Worm (Caenorhabditis elegans): ENCODE data around the gene nhr-167.

nhr-167 gene

DNA sequence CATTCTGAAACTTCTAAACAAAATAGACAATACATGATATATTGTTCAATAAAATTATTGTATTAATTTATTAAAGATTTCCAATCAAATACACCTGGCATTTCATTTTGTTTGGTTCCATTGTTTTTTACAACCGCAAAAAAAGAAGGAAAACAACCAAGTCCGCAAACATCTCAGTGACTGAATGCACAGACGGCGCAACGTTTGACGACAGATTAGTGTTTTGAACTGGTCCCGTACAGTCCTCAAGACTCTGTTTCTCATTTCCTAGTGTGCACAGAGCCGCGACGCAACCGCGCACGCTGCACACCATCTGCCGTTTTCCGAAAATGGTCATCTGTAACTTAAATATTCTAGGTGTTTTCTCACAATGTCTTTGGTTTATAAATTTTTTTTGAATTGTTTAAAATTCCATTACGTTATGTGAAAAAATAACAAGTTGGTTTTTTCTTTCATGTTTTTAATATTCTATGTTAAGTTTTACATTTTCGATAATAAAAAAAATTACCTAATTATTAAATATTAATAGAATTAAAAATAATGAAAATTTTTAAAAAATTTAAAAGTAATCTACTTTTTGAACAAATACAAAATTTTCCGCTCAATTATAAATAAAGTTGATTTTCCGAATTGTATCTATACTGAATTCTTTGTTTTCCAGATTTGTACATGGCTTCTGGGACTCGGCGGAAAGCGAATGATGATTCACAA lies 33.5 kb downstream of the nhr-167 start, which contains the start of gene lsd-1:
TSS of gene lsd-1 (plus strand) at position 661 of the 711 bp plus-strand sequence.
- TF ChIP-seq tbx-11 (GFP tag; IDR thresholded peaks at IDR 0.05) (no peak), flt-1 (GFP tag; IDR thresholded peaks at IDR 0.05) (no peak), hmbx-1 (tag; optimal IDR thresholded peaks at IDR 0.05) (no peak), scrt-1 (GFP tag; IDR thresholded peaks at IDR 0.05) (no peak), hmg-4 (GFP tag; optimal IDR thresholded peaks at IDR 0.05) (peak; percentile 7), pes-1 (GFP tag; IDR thresholded peaks at IDR 0.05) (no peak)

DNA sequence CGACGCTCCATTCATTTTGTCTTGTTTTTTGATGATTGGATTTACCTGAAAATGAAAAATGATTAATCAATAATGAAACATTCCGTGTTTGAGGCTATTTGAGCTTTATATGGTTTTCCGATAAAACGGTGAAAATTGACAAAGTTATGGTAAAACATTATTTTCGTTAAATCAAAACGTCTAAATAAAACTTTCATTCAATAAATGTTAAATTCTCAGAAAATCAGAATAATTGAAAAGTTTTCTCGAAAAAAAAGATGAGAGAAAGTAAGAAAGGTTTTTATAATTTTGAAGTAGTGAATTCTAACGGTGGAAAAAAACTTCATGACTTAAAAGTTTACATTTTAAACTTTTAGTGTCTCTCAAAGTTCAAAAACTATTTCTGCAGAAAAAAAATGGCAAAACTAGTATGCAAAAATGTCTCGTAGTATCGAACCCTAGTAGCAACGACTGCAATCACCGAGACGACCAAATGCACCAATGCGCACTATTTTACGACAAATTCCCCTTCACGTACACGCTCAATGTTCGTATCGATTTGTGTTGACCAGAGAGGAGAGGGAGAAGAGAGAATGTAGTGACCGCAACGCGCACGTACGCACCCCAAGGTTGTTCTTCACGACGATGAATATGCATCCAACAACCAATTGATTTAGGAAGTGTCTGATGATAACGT lies 35.0 kb downstream of the nhr-167 start, which contains the start of gene nfya-1:
TSS of gene nfya-1 (minus strand) at position 51 of the 676 bp plus-strand sequence.
- TF ChIP-seq flt-1 (GFP tag; IDR thresholded peaks at IDR 0.05) (no peak), F13C5.2 (tag; optimal IDR thresholded peaks at IDR 0.05) (peak; percentile 9)

DNA sequence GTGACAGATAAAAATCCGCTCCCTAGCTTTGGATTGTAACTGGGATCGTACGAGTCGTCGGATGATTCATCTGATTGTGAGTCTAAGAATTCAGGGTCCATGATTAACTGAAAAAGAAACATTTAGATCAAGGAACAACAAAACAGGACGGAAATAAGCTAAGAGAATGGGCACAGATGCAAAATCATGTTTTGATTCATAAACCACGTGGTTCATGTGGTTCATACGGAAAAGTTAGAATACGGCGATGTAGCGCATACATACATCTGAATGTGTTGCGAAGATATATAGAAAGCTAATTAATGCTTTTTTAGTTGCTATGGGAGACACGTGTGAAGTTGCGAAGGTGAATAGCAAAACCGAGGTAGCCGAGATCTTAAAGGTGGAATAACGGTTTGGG lies 39.9 kb downstream of the nhr-167 start, which contains the start of gene F55G7.3:
TSS of gene F55G7.3 (minus strand) at position 101 of the 400 bp plus-strand sequence.
- TF ChIP-seq F13C5.2 (tag; optimal IDR thresholded peaks at IDR 0.05) (no peak), hmbx-1 (tag; optimal IDR thresholded peaks at IDR 0.05) (no peak), B0310.2 (tag; optimal IDR thresholded peaks at IDR 0.05) (no peak), sea-1 (GFP tag; conservative IDR thresholded peaks at IDR 0.05) (no peak), ama-1 (optimal IDR thresholded peaks at IDR 0.05) (no peak), ets-7 (tag; optimal IDR thresholded peaks at IDR 0.05) (no peak), pes-1 (GFP tag; IDR thresholded peaks at IDR 0.05) (no peak), hmg-4 (GFP tag; optimal IDR thresholded peaks at IDR 0.05) (no peak), aly-1 (tag; optimal IDR thresholded peaks at IDR 0.05) (no peak), tra-4 (tag; optimal IDR thresholded peaks at IDR 0.05) (no peak), scrt-1 (GFP tag; IDR thresholded peaks at IDR 0.05) (no peak), ceh-36 (tag; optimal IDR thresholded peaks at IDR 0.05) (no peak), tbx-37 (GFP tag; conservative IDR thresholded peaks at IDR 0.05) (no peak), ceh-13 (GFP tag; optimal IDR thresholded peaks at IDR 0.05) (no peak), flt-1 (GFP tag; IDR thresholded peaks at IDR 0.05) (no peak), hnd-1 (tag; optimal IDR thresholded peaks at IDR 0.05) (no peak), tbx-11 (GFP tag; IDR thresholded peaks at IDR 0.05) (no peak)

DNA sequence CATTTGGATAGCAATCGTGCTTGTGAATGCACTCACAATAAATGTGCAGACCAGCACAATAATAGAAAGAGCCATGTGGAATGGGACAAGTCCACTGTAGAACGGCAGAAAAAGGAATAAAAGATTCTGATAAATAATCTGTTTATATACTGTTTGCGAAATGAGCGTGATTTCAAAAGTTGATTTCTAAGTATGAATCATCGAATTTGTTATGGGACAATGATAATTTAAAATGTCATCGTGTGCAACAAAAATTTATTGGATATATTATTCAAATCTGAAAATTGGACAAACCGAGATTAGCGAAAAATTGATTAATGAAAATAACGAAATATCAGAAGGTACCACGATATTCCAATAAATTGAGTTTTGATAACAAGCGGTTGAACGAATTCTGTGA lies 43.1 kb downstream of the nhr-167 start, which contains the start of gene F55G7.5:
TSS of gene F55G7.5 (minus strand) at position 101 of the 400 bp plus-strand sequence.
- TF ChIP-seq hmbx-1 (tag; optimal IDR thresholded peaks at IDR 0.05): no peak
- TF ChIP-seq aly-1 (tag; optimal IDR thresholded peaks at IDR 0.05): no peak
- no peak for TF ChIP-seq B0310.2 (tag; optimal IDR thresholded peaks at IDR 0.05)
- TF ChIP-seq hmg-4 (GFP tag; optimal IDR thresholded peaks at IDR 0.05): no peak
- no peak for TF ChIP-seq flt-1 (GFP tag; IDR thresholded peaks at IDR 0.05)
- no peak for TF ChIP-seq tbx-11 (GFP tag; IDR thresholded peaks at IDR 0.05)
- TF ChIP-seq ceh-13 (GFP tag; optimal IDR thresholded peaks at IDR 0.05): no peak
- TF ChIP-seq sea-1 (GFP tag; conservative IDR thresholded peaks at IDR 0.05): no peak
- TF ChIP-seq pes-1 (GFP tag; IDR thresholded peaks at IDR 0.05): no peak
- no peak for TF ChIP-seq tra-4 (tag; optimal IDR thresholded peaks at IDR 0.05)
- TF ChIP-seq tbx-37 (GFP tag; conservative IDR thresholded peaks at IDR 0.05): no peak
- no peak for TF ChIP-seq hnd-1 (tag; optimal IDR thresholded peaks at IDR 0.05)
- no peak for TF ChIP-seq F13C5.2 (tag; optimal IDR thresholded peaks at IDR 0.05)
- TF ChIP-seq ama-1 (optimal IDR thresholded peaks at IDR 0.05): no peak
- TF ChIP-seq ets-7 (tag; optimal IDR thresholded peaks at IDR 0.05): no peak

DNA sequence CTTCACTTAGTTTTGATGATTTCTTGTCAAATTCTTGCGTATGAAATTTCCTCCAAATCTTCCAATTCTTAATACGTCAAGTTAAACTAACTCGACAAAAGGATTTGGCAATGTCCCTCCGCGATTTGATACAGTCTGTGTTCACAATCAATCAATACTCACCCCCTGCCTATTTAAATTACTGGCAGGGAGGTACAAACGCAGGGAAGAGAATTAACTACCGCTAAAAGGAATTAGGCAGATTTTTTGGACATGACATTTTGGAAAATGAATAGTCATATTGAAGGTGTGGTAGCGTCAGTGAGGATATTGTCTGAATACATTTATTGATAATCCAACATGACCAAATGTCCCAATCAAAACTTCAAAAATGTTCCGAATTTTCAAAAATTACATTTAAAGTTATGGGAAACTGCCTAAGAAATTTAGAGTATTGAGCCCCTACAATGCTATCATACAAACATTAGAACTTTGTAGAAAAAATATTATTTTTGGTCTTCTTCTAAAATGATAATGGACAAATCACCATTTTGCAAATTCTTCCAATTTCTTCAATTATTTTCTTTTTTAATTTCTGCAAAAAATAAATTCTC lies 44.4 kb downstream of the nhr-167 start:
- no peak for TF ChIP-seq B0310.2 (tag; optimal IDR thresholded peaks at IDR 0.05)
- peak; percentile 67 for TF ChIP-seq flt-1 (GFP tag; IDR thresholded peaks at IDR 0.05)
- TF ChIP-seq ets-7 (tag; optimal IDR thresholded peaks at IDR 0.05): peak; percentile 4
- TF ChIP-seq tbx-11 (GFP tag; IDR thresholded peaks at IDR 0.05): 0 out of 2 replicates have a peak, but pooled peaks have one; percentile 69
- TF ChIP-seq ceh-36 (tag; optimal IDR thresholded peaks at IDR 0.05): peak; percentile 31
- no peak for TF ChIP-seq aly-1 (tag; optimal IDR thresholded peaks at IDR 0.05)
- TF ChIP-seq F13C5.2 (tag; optimal IDR thresholded peaks at IDR 0.05): peak; percentile 93
- TF ChIP-seq pes-1 (GFP tag; IDR thresholded peaks at IDR 0.05): no peak; the same call in 1 of the 2 replicates
- peak; percentile 81 for TF ChIP-seq hmg-4 (GFP tag; optimal IDR thresholded peaks at IDR 0.05)
- no peak for TF ChIP-seq tra-4 (tag; optimal IDR thresholded peaks at IDR 0.05)
- peak; percentile 60 for TF ChIP-seq scrt-1 (GFP tag; IDR thresholded peaks at IDR 0.05)
- TF ChIP-seq sea-1 (GFP tag; conservative IDR thresholded peaks at IDR 0.05): no peak
- TF ChIP-seq hmbx-1 (tag; optimal IDR thresholded peaks at IDR 0.05): no peak
- TF ChIP-seq ceh-13 (GFP tag; optimal IDR thresholded peaks at IDR 0.05): no peak
- TF ChIP-seq tbx-37 (GFP tag; conservative IDR thresholded peaks at IDR 0.05): peak; percentile 59; the same call in 1 of the 2 replicates
- TF ChIP-seq hnd-1 (tag; optimal IDR thresholded peaks at IDR 0.05): peak; percentile 2
- no peak for TF ChIP-seq ama-1 (optimal IDR thresholded peaks at IDR 0.05)

DNA sequence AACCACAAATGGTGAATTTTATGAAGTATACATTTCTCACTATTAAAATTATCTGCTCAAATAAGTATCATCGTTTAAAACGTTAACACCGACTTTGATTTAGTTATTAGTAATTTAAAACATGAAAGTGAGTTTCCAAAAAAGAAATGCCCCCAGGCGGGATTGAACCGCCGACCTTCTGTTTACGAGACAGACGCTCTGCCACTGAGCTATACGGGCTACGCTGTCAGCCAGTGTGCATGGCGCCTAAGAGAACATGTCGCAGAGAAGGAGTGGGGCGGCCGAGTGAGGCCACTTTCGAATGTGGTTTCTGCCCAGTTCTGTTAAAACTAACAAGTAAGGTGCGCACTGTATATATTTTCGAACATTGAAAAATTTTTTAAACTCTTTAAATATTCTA lies 47.0 kb downstream of the nhr-167 start:
- TF ChIP-seq hmbx-1 (tag; optimal IDR thresholded peaks at IDR 0.05) (no peak), flt-1 (GFP tag; IDR thresholded peaks at IDR 0.05) (peak; percentile 83), hnd-1 (tag; optimal IDR thresholded peaks at IDR 0.05) (peak; percentile 66), ceh-36 (tag; optimal IDR thresholded peaks at IDR 0.05) (peak; percentile 65), pes-1 (GFP tag; IDR thresholded peaks at IDR 0.05) (peak; percentile 90), hmg-4 (GFP tag; optimal IDR thresholded peaks at IDR 0.05) (peak; percentile 86), tbx-11 (GFP tag; IDR thresholded peaks at IDR 0.05) (peak; percentile 79), tbx-37 (GFP tag; conservative IDR thresholded peaks at IDR 0.05) (peak; percentile 78), sea-1 (GFP tag; conservative IDR thresholded peaks at IDR 0.05) (peak; percentile 88), ama-1 (optimal IDR thresholded peaks at IDR 0.05) (no peak), B0310.2 (tag; optimal IDR thresholded peaks at IDR 0.05) (peak; percentile 60), ets-7 (tag; optimal IDR thresholded peaks at IDR 0.05) (no peak), F13C5.2 (tag; optimal IDR thresholded peaks at IDR 0.05) (peak; percentile 80), aly-1 (tag; optimal IDR thresholded peaks at IDR 0.05) (peak; percentile 49), tra-4 (tag; optimal IDR thresholded peaks at IDR 0.05) (peak; percentile 20), ceh-13 (GFP tag; optimal IDR thresholded peaks at IDR 0.05) (peak; percentile 71), scrt-1 (GFP tag; IDR thresholded peaks at IDR 0.05) (peak; percentile 86)

All from whole organism, early embryonic.